Fruit fly (Drosophila melanogaster) whole organism, wandering third instar larva: ENCODE measurements around the gene betaGlu.

Experiments
- CrebA ChIP-seq: fragments of 200-800 bp; sonication (Bioruptor generic); optimal IDR thresholded peaks from 2 replicates; lab custom pipeline; 2016; ENCODE audit warnings: missing biosample characterization, mild to moderate bottlenecking, missing genetic modification characterization, borderline replicate concordance
- Hr83 ChIP-seq: fragments of 200-300 bp; sonication (Bioruptor generic); optimal IDR thresholded peaks from 2 replicates; lab custom pipeline; 2016; ENCODE audit warnings: missing biosample characterization, mild to moderate bottlenecking, missing genetic modification characterization, moderate library complexity; ENCODE audit not compliant: poor library complexity, severe bottlenecking
- OdsH ChIP-seq: fragments of 200-800 bp; sonication (Bioruptor generic); optimal IDR thresholded peaks from 2 replicates; lab custom pipeline; 2016; ENCODE audit warnings: missing biosample characterization, mild to moderate bottlenecking, missing genetic modification characterization
- dsf ChIP-seq: sonication (Bioruptor generic); optimal IDR thresholded peaks from 2 replicates; lab custom pipeline; 2016; ENCODE audit warnings: missing biosample characterization, missing genetic modification characterization, borderline replicate concordance
- h ChIP-seq: fragments of 200-800 bp; sonication (Bioruptor generic); optimal IDR thresholded peaks from 3 replicates; lab custom pipeline; 2016; ENCODE audit warnings: missing biosample characterization, mild to moderate bottlenecking, missing genetic modification characterization
- pan ChIP-seq: fragments of >200 bp; optimal IDR thresholded peaks from 2 replicates; lab custom pipeline; 2017
- sv ChIP-seq: fragments of 200-800 bp; sonication (Bioruptor generic); optimal IDR thresholded peaks from 3 replicates; lab custom pipeline; 2016; ENCODE audit warnings: missing biosample characterization, missing genetic modification characterization
- tai ChIP-seq: sonication (Bioruptor generic); optimal IDR thresholded peaks from 2 replicates; lab custom pipeline; 2016; ENCODE audit warnings: missing biosample characterization, missing genetic modification characterization

DNA sequence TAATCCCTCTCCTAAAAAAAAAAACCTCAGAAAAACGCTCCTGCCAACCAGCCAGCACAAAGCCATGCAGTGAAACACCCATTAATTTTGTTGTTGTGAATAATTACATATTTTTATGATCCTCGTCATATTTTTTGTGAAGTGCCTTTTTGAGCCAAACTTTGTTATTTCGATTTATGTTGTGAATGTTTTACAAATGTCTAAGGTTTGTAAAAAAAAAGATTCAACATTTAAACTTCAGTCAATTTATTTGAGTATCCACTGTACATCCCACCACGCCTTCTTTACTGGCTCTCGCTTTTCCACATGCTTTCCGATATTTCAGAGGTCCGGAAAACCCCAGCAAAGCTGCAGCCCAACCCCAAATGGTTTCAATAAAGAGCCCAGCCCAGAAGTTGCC lies 47.5 kb downstream of the betaGlu start:
- TF ChIP-seq pan (lab: Kevin White, UChicago): no peak
- TF ChIP-seq h (GFP tag; lab: Kevin White, UChicago): no peak
- no peak for TF ChIP-seq CrebA (GFP tag; lab: Kevin White, UChicago)
- no peak for TF ChIP-seq sv
- no peak for TF ChIP-seq OdsH
- TF ChIP-seq Hr83 (GFP tag; lab: Kevin White, UChicago): no peak
- TF ChIP-seq dsf (GFP tag; lab: Kevin White, UChicago): no peak
- no peak for TF ChIP-seq tai (GFP tag; lab: Kevin White, UChicago)
